Fruit fly (Drosophila melanogaster) ovary, adult (tissue): ENCODE data around the gene SmydA-2.

Experiments
- CG17801 ChIP-seq: fragments of 200-800 bp; optimal IDR thresholded peaks from 2 replicates; lab custom pipeline; 2019; ENCODE audit warnings: missing biosample characterization, mild to moderate bottlenecking, missing genetic modification characterization, moderate library complexity; ENCODE audit not compliant: partially characterized antibody

SmydA-2 gene

DNA sequence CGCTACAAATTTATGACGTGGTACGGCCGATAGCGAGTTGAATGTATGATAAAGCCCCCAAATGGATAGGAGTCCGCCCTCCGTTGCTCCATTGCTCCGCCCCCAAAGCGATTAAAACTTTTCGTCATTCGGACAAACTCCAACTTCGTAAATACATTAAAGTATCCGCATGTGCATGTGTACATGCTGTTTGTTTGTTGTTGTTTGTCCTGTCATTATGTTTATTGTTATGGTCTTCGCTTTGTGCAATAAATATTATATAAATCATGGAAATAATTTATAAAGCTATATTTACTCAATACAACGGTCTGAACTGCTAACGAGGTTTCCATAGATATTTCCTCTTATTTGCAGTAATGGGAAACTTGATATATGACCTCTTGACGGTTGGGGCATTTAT, 34.0 kb upstream of the SmydA-2 start:
- no peak for TF ChIP-seq CG17801

DNA sequence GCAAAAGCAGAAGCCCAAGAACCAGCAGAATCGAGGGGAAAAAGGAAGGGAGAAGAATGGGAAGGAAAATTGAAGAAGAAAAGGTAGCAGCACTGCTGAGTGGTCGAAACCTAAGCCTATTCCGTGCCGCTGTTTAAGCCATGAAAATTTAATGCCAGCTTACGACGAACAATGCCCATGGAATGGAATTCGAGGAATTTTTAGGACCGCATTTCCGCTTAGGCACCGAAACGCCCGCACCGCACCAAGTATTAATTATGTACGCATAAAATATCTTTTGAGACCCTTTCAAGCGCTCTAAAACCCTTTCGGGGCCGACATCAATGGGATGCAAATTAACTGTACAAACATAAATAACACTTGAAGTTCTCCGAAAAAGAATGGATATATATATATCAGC, 33.1 kb upstream of the SmydA-2 start:
- no peak for TF ChIP-seq CG17801

DNA sequence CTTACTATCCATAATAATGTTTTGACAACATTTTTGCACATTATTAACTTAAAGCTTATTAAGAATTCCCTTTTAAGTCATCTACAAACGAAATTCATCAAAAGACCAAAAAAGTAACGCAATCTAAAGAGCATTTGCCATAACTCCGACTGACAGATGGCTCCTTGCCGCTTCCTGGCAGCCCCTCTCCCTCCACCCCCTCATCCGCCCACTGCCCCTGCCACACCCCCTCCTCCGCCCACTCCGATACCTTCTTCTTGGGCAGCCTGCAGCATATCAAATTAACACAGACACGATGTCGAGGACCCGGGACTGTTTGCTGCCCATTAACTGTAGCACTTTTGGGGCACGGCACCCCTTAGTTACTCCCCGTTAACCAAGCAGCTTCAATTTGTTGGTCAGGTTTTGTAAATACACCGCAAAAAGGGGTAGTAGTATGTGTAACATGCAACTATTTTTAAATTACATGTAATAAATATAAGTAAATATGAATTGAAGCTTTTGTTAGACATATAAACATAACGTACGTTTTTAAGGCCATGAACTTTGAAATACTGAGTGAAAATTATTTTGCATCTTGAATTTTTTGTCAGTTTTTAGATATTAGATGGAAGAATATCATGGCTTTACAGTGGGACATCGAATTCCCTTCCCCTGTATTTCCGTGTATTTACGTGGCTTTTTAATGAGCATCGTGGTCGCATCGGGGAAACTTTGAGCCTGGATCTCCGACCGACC, 32.3 kb upstream of the SmydA-2 start:
- TF ChIP-seq CG17801: no peak

DNA sequence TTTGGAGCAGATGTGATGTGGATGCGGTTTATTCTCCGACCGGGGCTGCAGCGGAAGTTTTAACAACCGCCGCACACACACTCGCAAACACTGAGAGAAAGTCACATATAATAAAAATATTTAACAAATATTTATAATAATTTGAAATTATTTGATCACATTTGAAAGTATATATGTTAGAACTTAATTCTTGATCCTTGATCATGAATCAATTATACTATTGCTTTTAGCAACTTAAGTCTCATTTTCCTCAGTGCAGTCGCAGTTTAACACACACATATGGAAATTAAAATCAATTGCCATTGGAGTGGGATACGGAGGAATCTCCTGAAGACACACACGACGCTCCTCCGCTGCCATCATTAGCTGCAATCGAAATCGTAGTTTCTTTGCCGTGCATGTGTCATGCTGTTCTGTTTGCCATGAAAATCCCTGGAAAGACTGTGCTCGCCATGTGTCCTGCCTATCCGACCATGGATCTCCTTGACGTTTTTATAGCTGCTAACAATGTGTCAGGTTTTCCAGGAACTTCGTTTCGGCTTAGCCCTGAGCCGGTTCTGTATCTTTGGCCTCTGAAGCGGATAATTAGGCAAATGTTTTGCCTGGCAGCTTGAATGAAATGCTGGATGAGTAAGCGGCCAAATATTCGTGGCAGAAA, 30.2 kb upstream of the SmydA-2 start:
- no peak for TF ChIP-seq CG17801

DNA sequence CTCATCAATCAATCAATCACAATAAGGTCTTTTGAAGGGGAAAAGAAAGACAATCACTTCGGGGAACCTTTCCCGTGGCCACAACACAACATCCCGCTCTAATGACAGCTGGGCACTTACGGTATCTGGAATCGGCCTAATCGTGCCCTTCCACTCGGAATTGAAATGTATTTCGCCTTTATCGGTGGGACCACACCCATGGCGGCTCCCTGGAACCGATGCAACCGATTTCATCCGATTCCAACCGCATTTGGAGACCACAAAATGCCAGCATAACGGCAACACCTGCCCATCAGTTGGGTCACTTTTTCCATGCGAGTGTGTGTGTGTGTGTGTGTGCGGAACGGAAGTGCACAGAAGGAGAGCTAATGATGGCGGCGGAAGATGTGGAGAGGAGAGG, 29.6 kb upstream of the SmydA-2 start:
- no peak for TF ChIP-seq CG17801

DNA sequence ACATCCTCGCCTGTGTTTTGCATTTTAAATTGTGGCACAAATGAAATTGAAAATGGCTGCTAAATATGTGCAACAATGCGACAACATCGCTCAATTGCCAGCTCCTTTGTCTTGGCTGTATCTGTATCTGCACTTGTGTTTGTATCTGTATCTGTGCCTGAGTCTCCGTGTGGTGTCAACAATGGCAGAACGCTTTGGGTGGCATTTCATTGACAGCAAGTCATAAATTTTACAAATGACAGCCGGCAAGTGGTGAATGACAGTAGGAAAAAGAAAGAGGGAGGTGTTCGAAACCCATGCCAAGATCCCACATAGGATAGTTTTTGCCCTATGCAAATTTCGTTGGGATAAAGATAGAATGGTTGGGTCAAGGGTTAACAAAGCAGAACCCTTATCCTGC, 28.8 kb upstream of the SmydA-2 start:
- TF ChIP-seq CG17801: no peak

DNA sequence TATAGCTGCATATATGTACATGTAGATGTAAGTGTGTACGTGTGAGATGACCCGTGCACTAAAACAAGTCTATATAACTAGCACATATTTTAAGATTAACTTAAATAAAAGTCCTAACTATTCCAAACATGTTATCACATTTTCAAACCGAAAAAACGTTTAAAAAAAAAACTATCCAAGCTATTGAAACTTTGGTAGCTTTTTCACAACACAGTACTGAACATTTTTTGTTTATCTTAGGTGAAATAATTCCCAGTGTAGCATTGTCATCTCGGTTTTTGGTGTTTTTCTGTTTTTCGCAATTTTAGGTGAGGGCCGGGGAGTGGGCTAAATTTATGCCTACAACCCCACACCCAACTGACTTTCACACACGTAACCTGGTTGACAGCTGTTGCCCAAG, 24.1 kb upstream of the SmydA-2 start:
- TF ChIP-seq CG17801: no peak

DNA sequence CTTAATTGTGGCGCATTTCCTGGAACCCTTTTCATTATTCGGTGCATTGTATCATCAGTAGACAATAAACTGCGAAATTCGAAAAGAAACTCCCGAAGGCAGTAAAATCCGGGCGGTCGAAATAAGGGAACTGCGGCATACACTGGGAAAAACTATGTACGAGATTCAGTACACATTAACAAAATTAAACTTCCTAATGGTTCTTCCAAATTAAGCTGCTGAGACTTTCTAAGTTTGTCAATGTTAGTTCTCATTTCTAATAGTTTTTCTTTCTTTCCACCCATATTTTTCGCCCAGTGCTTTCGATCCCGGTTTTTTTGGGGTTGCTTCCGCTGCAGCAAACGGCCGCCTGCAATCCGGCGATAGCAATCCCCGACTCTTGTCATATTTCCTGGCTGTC, 21.7 kb upstream of the SmydA-2 start:
- no peak for TF ChIP-seq CG17801

DNA sequence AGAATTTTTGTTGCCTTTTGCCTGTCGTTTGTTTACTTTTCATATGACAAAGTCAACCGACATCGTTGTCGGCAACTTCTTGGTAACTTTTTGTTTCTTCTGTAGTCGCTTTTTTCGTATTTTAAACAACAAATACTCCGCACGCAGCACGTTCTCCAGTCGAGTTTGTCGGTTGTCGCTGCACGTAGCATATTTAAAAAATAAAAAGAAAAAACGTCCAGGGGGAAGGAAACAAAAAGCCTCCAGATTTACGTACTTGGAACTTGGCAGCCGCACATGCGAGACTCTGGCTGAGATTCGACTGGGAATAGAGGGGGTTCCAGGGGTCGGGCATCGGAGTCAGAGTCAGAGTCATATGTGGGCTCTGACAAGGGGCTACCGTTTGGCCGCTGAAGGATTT, 18.6 kb upstream of the SmydA-2 start:
- TF ChIP-seq CG17801: no peak

DNA sequence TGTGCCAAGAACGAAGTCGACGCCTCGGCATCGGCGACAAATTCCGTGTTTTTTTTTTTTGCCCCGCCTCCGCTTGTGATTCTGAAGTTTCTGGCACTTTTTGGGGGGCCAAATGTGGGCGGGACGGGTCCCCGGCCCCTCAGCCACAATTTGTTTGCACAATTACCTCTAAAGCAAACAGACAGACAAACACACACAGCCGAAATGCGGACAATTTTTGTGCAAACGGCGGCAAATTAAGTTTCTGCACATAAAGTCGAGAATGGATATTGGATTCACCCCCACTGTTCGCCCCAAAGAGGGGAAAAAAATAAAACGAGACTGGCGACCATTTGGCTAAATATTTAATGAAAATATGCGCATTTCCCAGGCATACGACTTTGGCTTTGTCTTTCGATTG, 17.4 kb upstream of the SmydA-2 start:
- no peak for TF ChIP-seq CG17801

DNA sequence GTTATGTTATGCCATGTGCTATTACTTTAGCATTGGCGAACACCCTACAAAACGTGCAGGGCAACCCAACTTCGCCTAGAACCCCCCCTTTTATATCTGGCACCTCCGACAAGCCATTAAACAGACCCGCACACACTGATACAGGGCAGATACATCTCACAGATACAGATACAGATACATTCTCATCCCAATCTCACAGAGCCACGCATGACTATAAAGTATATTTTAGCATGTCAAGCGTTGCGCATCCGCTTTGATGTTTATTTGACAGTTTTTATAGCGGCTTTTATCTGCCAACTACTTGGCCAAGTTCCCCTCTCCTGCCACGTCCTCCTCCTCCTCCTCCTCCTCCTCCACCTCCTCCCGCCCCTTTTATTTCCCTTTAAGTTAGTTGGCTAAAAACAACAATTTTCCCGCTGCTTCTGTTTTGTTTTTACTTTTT, 16.3 kb upstream of the SmydA-2 start:
- no peak for TF ChIP-seq CG17801

DNA sequence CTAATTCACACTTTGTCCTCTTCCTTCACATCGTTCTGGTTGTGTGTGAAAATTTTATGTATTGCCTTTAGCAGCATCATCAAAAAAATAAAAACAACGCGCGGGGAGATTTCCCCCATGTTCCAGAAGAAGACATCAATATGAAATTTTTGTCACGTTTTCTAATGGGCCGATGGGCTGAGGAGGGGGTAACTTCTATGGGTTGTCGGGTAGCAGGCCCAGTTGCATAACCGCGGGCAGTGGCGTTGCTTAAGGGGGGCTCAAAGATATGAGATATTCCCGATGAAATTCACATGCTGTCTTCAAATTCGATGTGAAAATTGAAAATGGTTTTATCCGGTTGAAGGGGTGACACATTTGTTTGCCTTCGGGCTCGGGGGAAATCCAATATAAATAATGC, 15.4 kb upstream of the SmydA-2 start:
- TF ChIP-seq CG17801: no peak

DNA sequence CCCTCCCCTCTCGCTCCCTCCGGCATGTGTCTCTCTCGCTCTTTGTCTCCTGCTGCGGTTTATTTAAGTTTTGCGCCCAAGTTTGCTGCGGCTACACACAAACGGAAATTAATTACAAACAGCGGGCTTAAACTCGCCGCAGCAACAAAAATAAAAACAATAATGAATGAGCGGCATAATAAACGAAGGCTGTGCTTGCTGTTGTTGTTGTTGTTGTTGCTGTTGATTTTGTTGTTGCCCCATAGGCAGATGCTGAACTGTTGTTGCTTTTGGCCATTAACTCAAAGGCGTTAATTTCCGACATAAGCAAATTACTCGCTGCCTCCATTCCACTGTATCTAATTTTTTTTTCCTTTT, 13.7 kb upstream of the SmydA-2 start:
- TF ChIP-seq CG17801: no peak

DNA sequence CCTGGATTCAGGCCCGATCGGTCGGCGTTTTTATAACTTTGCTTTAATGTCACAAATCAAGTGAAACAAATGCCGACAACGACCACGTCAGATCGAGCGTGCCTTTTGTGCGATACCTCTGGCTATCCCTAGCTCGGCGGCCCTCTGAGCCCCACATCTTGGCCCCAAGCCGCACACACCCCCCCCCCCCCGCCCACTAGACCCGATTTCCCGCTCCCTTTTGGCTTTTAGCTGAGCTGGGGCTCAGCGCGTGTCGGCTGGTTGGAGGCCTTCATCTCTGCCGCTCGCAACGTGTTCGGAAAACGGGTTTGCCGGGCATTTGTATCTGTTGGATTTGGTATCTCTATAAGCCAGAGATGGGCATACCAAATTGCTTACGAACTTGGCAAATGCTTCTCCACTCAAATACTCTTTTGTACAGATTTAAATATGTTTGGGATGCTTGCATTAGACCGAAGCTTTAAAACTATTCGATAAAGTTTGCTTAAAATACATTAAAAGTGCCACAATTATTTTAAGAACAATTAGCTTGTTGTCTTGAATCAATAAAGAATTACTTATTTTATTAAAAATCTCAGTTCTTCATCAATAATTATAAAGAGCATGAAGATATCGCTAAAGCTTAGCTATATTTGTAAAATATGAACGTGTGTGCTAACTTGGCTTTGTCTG, 13.2 kb upstream of the SmydA-2 start:
- no peak for TF ChIP-seq CG17801

DNA sequence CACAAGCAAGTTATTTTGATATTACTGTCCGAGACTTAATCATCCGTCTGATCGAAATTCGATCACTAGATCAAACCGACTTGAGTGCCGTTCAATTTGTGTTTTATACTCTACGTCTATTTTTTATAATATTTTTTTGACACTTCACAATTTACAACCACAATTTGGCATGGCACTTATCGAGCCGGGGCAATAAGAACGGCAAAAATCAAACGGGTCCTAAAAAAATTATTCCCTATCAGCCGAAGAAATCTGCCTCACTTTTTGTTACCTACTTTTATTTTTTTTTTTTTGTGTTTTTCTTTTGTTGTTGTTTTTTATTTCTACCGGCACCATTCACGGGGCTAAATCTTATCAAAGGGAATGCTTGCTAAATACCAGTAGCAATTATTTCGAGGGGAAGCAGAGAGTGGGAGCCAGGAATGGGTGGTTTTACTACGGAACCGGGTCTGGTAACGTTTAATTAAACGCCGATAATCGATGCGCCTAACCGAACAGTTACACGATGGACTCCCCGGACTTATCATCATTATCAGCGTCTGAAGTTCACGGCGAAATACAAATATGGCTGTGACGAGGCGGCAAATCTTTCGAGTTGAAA, 12.5 kb upstream of the SmydA-2 start:
- no peak for TF ChIP-seq CG17801

DNA sequence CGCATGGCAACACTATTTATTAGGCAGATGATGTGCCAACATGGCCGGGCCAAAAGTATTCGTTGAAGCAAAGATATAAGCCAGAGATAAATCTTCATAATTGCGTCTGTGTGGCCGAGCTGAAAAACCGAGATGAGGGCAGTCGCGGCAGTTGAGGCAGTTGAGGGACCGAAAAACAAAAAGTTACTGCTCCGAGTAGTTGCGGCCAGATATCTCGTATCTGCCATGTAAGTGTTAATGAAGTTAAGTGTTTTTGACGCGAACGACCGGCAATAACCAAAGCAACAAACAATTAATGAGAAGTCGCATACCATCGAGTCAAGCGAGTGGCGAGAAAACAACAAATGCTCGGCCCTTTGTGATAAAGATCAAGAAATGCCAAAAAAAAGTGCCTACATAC, 11.8 kb upstream of the SmydA-2 start:
- no peak for TF ChIP-seq CG17801

DNA sequence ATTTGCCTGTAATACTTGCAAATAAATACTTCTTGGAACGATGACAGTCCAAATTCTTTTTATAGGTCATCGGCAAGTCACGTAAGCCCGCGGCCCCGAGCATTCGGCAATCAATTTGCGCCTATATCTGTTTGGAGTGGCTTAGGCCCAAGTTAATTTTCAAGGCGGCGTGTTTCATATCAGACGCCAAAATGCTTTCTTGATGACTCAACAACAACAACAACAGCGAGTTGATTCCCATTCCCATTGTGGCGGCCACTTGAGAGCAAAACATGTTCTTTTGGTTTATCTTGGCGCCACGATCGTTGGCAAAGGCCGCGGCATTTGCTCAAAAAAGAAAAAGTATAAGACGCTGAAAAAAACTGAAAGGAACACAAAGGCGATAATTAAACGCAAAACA, 11.0 kb upstream of the SmydA-2 start:
- no peak for TF ChIP-seq CG17801
